Worm (Caenorhabditis elegans): ENCODE measurements around the gene C14A6.13.

- no peak for TF ChIP-seq tab-1 (GFP tag; IDR thresholded peaks at IDR 0.05)
- TF ChIP-seq flt-1 (GFP tag; IDR thresholded peaks at IDR 0.05): no peak
- TF ChIP-seq cog-1 (tag; optimal IDR thresholded peaks at IDR 0.05): no peak
Observed at ce11 chrV:18198421-18198820, 37.3 kb upstream of the C14A6.13 start, which contains the start of gene F16H6.4.
